Fruit fly (Drosophila melanogaster) whole organism, embryonic: ENCODE data around the gene Ugt35E1.

Experiments
- Atf6 ChIP-seq: fragments of 200-800 bp; sonication (Bioruptor generic); IDR thresholded peaks from 2 replicates; pipeline ENCODE4 v1.3.6; 2022; ENCODE audit warnings: missing biosample characterization, missing genetic modification characterization
- BEAF-32 ChIP-seq: fragments of 200-800 bp; sonication (Bioruptor generic); optimal IDR thresholded peaks from 3 replicates; lab custom pipeline; 2017; ENCODE audit warnings: missing biosample characterization, missing genetic modification characterization, mild to moderate bottlenecking, moderate library complexity, missing genetic modification reagents
- Blimp-1 ChIP-seq: fragments of 200-800 bp; sonication (Bioruptor generic); optimal IDR thresholded peaks from 3 replicates; lab custom pipeline; 2018; ENCODE audit warnings: missing biosample characterization, missing genetic modification characterization, mild to moderate bottlenecking, moderate library complexity, missing genetic modification reagents
- CG10321 ChIP-seq: fragments of 200-800 bp; sonication (Bioruptor generic); IDR thresholded peaks from 2 replicates; pipeline ENCODE4 v1.3.6; 2022; ENCODE audit warnings: missing biosample characterization, missing genetic modification characterization
- CG10462 ChIP-seq: fragments of 200-800 bp; sonication (Bioruptor generic); optimal IDR thresholded peaks from 2 replicates; lab custom pipeline; 2016; ENCODE audit warnings: missing biosample characterization, missing genetic modification characterization
- CG12071 ChIP-seq: fragments of 200-800 bp; sonication (Bioruptor generic); optimal IDR thresholded peaks from 3 replicates; lab custom pipeline; 2018; ENCODE audit warnings: missing biosample characterization, mild to moderate bottlenecking, missing genetic modification characterization
- CG14667 ChIP-seq: fragments of 200-800 bp; sonication (Bioruptor generic); IDR thresholded peaks from 2 replicates; pipeline ENCODE4 v1.3.6; 2022; ENCODE audit warnings: missing biosample characterization, missing genetic modification characterization
- CG14965 ChIP-seq: fragments of 200-800 bp; sonication (Bioruptor generic); optimal IDR thresholded peaks from 2 replicates; lab custom pipeline; 2016; ENCODE audit warnings: missing biosample characterization, missing genetic modification characterization, borderline replicate concordance
- CG15514 ChIP-seq: fragments of 200-800 bp; sonication (Bioruptor generic); optimal IDR thresholded peaks from 3 replicates; lab custom pipeline; 2017; ENCODE audit warnings: missing biosample characterization, missing genetic modification characterization, mild to moderate bottlenecking, moderate library complexity, missing genetic modification reagents
- CG16779 ChIP-seq: fragments of 200-800 bp; sonication (Bioruptor generic); IDR thresholded peaks from 2 replicates; pipeline ENCODE4 v1.3.6; 2022; ENCODE audit warnings: missing biosample characterization, missing genetic modification characterization
- CG1832 ChIP-seq: fragments of 200-800 bp; sonication (Bioruptor generic); optimal IDR thresholded peaks from 2 replicates; lab custom pipeline; 2017; ENCODE audit warnings: missing biosample characterization, mild to moderate bottlenecking, missing genetic modification characterization, inconsistent platforms
- CG18476 ChIP-seq: fragments of 200-800 bp; sonication (Bioruptor generic); optimal IDR thresholded peaks from 2 replicates; lab custom pipeline; 2016; ENCODE audit warnings: missing biosample characterization, mild to moderate bottlenecking, missing genetic modification characterization
- CG18764 ChIP-seq: fragments of 200-800 bp; sonication (Bioruptor generic); optimal IDR thresholded peaks from 3 replicates; lab custom pipeline; 2016; ENCODE audit warnings: missing biosample characterization, missing genetic modification characterization
- CG31365 ChIP-seq: fragments of 200-800 bp; sonication (Bioruptor generic); optimal IDR thresholded peaks from 2 replicates; lab custom pipeline; 2018; ENCODE audit warnings: missing biosample characterization, mild to moderate bottlenecking, missing genetic modification characterization
- CG32532 ChIP-seq: fragments of 200-800 bp; sonication (Bioruptor generic); IDR thresholded peaks from 2 replicates; pipeline ENCODE4 v1.3.6; 2022; ENCODE audit warnings: missing biosample characterization, missing genetic modification characterization
- CG4328 ChIP-seq: fragments of 200-800 bp; sonication (Bioruptor generic); optimal IDR thresholded peaks from 3 replicates; lab custom pipeline; 2017; ENCODE audit warnings: missing biosample characterization, missing genetic modification reagents, missing genetic modification characterization
- CG6689 ChIP-seq: fragments of 200-800 bp; sonication (Bioruptor generic); IDR thresholded peaks from 2 replicates; pipeline ENCODE4 v1.3.6; 2022; ENCODE audit warnings: missing biosample characterization, missing genetic modification characterization
- CG7357 ChIP-seq: fragments of 200-800 bp; sonication (Bioruptor generic); IDR thresholded peaks from 3 replicates; pipeline ENCODE4 v1.3.6; 2022; ENCODE audit warnings: missing biosample characterization, missing genetic modification characterization
- CG7963 ChIP-seq: fragments of 200-800 bp; sonication (Bioruptor generic); IDR thresholded peaks from 3 replicates; pipeline ENCODE4 v1.3.6; 2022; ENCODE audit warnings: missing biosample characterization, missing genetic modification characterization; ENCODE audit not compliant: partially characterized antibody
- CG7987 ChIP-seq: fragments of 200-800 bp; sonication (Bioruptor generic); optimal IDR thresholded peaks from 2 replicates; lab custom pipeline; 2018; ENCODE audit warnings: missing biosample characterization, mild to moderate bottlenecking, missing genetic modification characterization, moderate library complexity
- CG8359 ChIP-seq: fragments of 200-800 bp; sonication (Bioruptor generic); optimal IDR thresholded peaks from 2 replicates; lab custom pipeline; 2017; ENCODE audit warnings: missing biosample characterization, mild to moderate bottlenecking, missing genetic modification characterization, borderline replicate concordance
- CG9215 ChIP-seq: fragments of 200-800 bp; sonication (Bioruptor generic); IDR thresholded peaks from 2 replicates; pipeline ENCODE4 v1.3.6; 2022; ENCODE audit warnings: missing biosample characterization, missing genetic modification characterization
- CkIIα-i1 ChIP-seq: fragments of 200-800 bp; sonication (Bioruptor generic); IDR thresholded peaks from 2 replicates; pipeline ENCODE4 v1.3.6; 2022; ENCODE audit warnings: missing biosample characterization, missing genetic modification characterization
- Deaf1 ChIP-seq: fragments of 200-800 bp; optimal IDR thresholded peaks from 3 replicates; lab custom pipeline; 2019; ENCODE audit warnings: missing biosample characterization, mild to moderate bottlenecking, missing genetic modification characterization, moderate library complexity
- Dp ChIP-seq: fragments of 200-800 bp; sonication (Bioruptor generic); optimal IDR thresholded peaks from 2 replicates; lab custom pipeline; 2018; ENCODE audit warnings: missing biosample characterization, mild to moderate bottlenecking, missing genetic modification characterization, moderate library complexity
- Hmr ChIP-seq: fragments of 200-800 bp; sonication (Bioruptor generic); optimal IDR thresholded peaks from 3 replicates; lab custom pipeline; 2017; ENCODE audit warnings: mild to moderate bottlenecking, missing biosample characterization, missing genetic modification reagents, missing genetic modification characterization
- Lpt ChIP-seq: fragments of >200 bp; optimal IDR thresholded peaks from 2 replicates; lab custom pipeline; 2018; ENCODE audit warnings: missing biosample characterization, missing genetic modification characterization
- MBD-R2 ChIP-seq: fragments of 200-800 bp; sonication (Bioruptor generic); IDR thresholded peaks from 2 replicates; pipeline ENCODE4 v1.3.6; 2022; ENCODE audit warnings: missing biosample characterization, missing genetic modification characterization
- Mes4 ChIP-seq: fragments of 200-800 bp; sonication (Bioruptor generic); optimal IDR thresholded peaks from 2 replicates; lab custom pipeline; 2016; ENCODE audit warnings: missing biosample characterization, missing genetic modification characterization
- Nf-YA ChIP-seq: fragments of 200-800 bp; sonication (Bioruptor generic); IDR thresholded peaks from 2 replicates; pipeline ENCODE4 v1.3.6; 2022; ENCODE audit warnings: missing biosample characterization, missing genetic modification characterization
- Pdp1 ChIP-seq, 2 experiments: fragments of 200-800 bp; sonication (Bioruptor generic); optimal IDR thresholded peaks; 3 replicates each; lab custom pipeline; 2016; ENCODE audit warnings: missing biosample characterization in 2 of 2, missing genetic modification characterization in 2 of 2, mild to moderate bottlenecking in 1 of 2, moderate library complexity in 1 of 2
- Poxn ChIP-seq: fragments of 200-800 bp; sonication (Bioruptor generic); IDR thresholded peaks from 2 replicates; pipeline ENCODE4 v1.3.6; 2022; ENCODE audit warnings: missing biosample characterization, missing genetic modification characterization
- TFAM ChIP-seq: fragments of 200-800 bp; sonication (Bioruptor generic); optimal IDR thresholded peaks from 2 replicates; lab custom pipeline; 2017; ENCODE audit warnings: missing biosample characterization, missing genetic modification characterization, inconsistent platforms
- Tbp ChIP-seq: fragments of >200 bp; optimal IDR thresholded peaks from 2 replicates; lab custom pipeline; 2018; ENCODE audit warnings: missing biosample characterization, missing genetic modification characterization
- ab ChIP-seq: fragments of 200-800 bp; sonication (Bioruptor generic); optimal IDR thresholded peaks from 2 replicates; lab custom pipeline; 2016; ENCODE audit warnings: missing biosample characterization, missing genetic modification characterization
- cad ChIP-seq: fragments of >200 bp; optimal IDR thresholded peaks from 2 replicates; lab custom pipeline; 2017; ENCODE audit warnings: missing biosample characterization, missing genetic modification characterization
- cas ChIP-seq: fragments of 200-800 bp; sonication (Bioruptor generic); IDR thresholded peaks from 2 replicates; pipeline ENCODE4 v1.3.6; 2022; ENCODE audit warnings: missing biosample characterization, missing genetic modification characterization
- ci ChIP-seq: fragments of 200-800 bp; sonication (Bioruptor generic); IDR thresholded peaks from 3 replicates; pipeline ENCODE4 v1.3.6; 2022; ENCODE audit warnings: missing biosample characterization, missing genetic modification characterization
- ems ChIP-seq: fragments of 200-800 bp; sonication (Bioruptor generic); optimal IDR thresholded peaks from 3 replicates; lab custom pipeline; 2016; ENCODE audit warnings: missing biosample characterization, missing genetic modification characterization
- esg ChIP-seq: fragments of 200-800 bp; sonication (Bioruptor generic); conservative IDR thresholded peaks from 2 replicates; pipeline ENCODE4 v1.3.6; 2022; ENCODE audit warnings: missing biosample characterization, missing genetic modification characterization
- grau ChIP-seq: fragments of 200-800 bp; optimal IDR thresholded peaks from 3 replicates; lab custom pipeline; 2019; ENCODE audit warnings: missing biosample characterization, mild to moderate bottlenecking, missing genetic modification characterization, moderate library complexity
- gt ChIP-seq: fragments of 200-800 bp; sonication (Bioruptor generic); IDR thresholded peaks from 2 replicates; pipeline ENCODE4 v1.3.6; 2022; ENCODE audit warnings: missing biosample characterization, missing genetic modification characterization
- jumu ChIP-seq: fragments of 200-800 bp; sonication (Bioruptor generic); optimal IDR thresholded peaks from 3 replicates; lab custom pipeline; 2016; ENCODE audit warnings: missing biosample characterization, missing genetic modification characterization
- mirr ChIP-seq: fragments of 200-800 bp; sonication (Bioruptor generic); optimal IDR thresholded peaks from 3 replicates; lab custom pipeline; 2018; ENCODE audit warnings: missing biosample characterization, mild to moderate bottlenecking, missing genetic modification characterization
- odd ChIP-seq: fragments of 200-800 bp; sonication (Bioruptor generic); optimal IDR thresholded peaks from 2 replicates; lab custom pipeline; 2017; ENCODE audit warnings: missing biosample characterization, mild to moderate bottlenecking, missing genetic modification characterization
- pho ChIP-seq: fragments of 200-800 bp; sonication (Bioruptor generic); optimal IDR thresholded peaks from 2 replicates; lab custom pipeline; 2016; ENCODE audit warnings: missing biosample characterization, missing genetic modification characterization
- row ChIP-seq: fragments of 200-800 bp; sonication (Bioruptor generic); IDR thresholded peaks from 3 replicates; pipeline ENCODE4 v1.3.6; 2022; ENCODE audit warnings: missing biosample characterization, missing genetic modification characterization
- sens-2 ChIP-seq: fragments of 200-800 bp; sonication (Bioruptor generic); IDR thresholded peaks from 2 replicates; pipeline ENCODE4 v1.3.6; 2022; ENCODE audit warnings: missing biosample characterization, missing genetic modification characterization
- trem ChIP-seq: fragments of 200-800 bp; optimal IDR thresholded peaks from 3 replicates; lab custom pipeline; 2019; ENCODE audit warnings: missing biosample characterization, mild to moderate bottlenecking, missing genetic modification characterization, moderate library complexity
- tx ChIP-seq: fragments of 200-800 bp; sonication (Bioruptor generic); optimal IDR thresholded peaks from 2 replicates; lab custom pipeline; 2016; ENCODE audit warnings: missing biosample characterization, missing genetic modification characterization
- wek ChIP-seq: fragments of 200-800 bp; sonication (Bioruptor generic); optimal IDR thresholded peaks from 3 replicates; lab custom pipeline; 2018; ENCODE audit warnings: missing biosample characterization, mild to moderate bottlenecking, missing genetic modification characterization, moderate library complexity
- zen ChIP-seq: fragments of 200-800 bp; sonication (Bioruptor generic); optimal IDR thresholded peaks from 3 replicates; lab custom pipeline; 2018; ENCODE audit warnings: missing biosample characterization, mild to moderate bottlenecking, missing genetic modification characterization, moderate library complexity

Gene Ugt35E1

dm6 chr3R:11198062-11198472, 32.2 kb upstream of the Ugt35E1 start (continued):
- TF ChIP-seq CG18764 (GFP tag; lab: Kevin White, UChicago) (no peak), zen (tag; lab: Kevin White, UChicago) (no peak), Atf6 (GFP tag; lab: Robert Waterston, UW) (no peak), CG12071 (peak; percentile 50), BEAF-32 (GFP tag; lab: Kevin White, UChicago) (no peak), wek (GFP tag; lab: Kevin White, UChicago) (no peak), ab (GFP tag; lab: Kevin White, UChicago) (no peak), odd (no peak), CG14965 (GFP tag; lab: Kevin White, UChicago) (no peak), Deaf1 (tag; lab: Kevin White, UChicago) (no peak), jumu (no peak), CG14667 (GFP tag; lab: Robert Waterston, UW) (no peak), CG7357 (no peak), ci (peak; percentile 60; the same call in 2 of the 3 replicates), CG16779 (GFP tag; lab: Robert Waterston, UW) (0 out of 2 replicates have a peak, but pooled peaks have one; percentile 14), CG7987 (GFP tag; lab: Kevin White, UChicago) (peak; percentile 23), tx (GFP tag; lab: Kevin White, UChicago) (no peak), Poxn (GFP tag; lab: Robert Waterston, UW) (no peak), CkIIα-i1 (GFP tag; lab: Robert Waterston, UW) (no peak), MBD-R2 (GFP tag; lab: Robert Waterston, UW) (peak; percentile 21; the same call in 1 of the 2 replicates), Blimp-1 (peak; percentile 15), cad (GFP tag; lab: Kevin White, UChicago) (no peak), ems (no peak), Lpt (no peak), Mes4 (GFP tag; lab: Kevin White, UChicago) (no peak), Pdp1 (GFP tag; optimal IDR thresholded peaks at IDR 0.05; lab: Kevin White, UChicago) (peak in 1 of 2 experiments; percentile 92), gt (GFP tag; lab: Robert Waterston, UW) (no peak), sens-2 (GFP tag; lab: Robert Waterston, UW) (no peak), CG10321 (GFP tag; lab: Robert Waterston, UW) (peak; percentile 84), CG15514 (peak; percentile 11), TFAM (GFP tag; lab: Kevin White, UChicago) (no peak), CG7963 (no peak), CG10462 (GFP tag; lab: Kevin White, UChicago) (no peak), CG9215 (GFP tag; lab: Robert Waterston, UW) (no peak), pho (GFP tag; lab: Kevin White, UChicago) (no peak), Nf-YA (GFP tag; lab: Robert Waterston, UW) (no peak), CG4328 (GFP tag; lab: Kevin White, UChicago) (no peak), Tbp (GFP tag; lab: Kevin White, UChicago) (no peak), CG18476 (GFP tag; lab: Kevin White, UChicago) (no peak), CG32532 (peak; percentile 54), mirr (GFP tag; lab: Kevin White, UChicago) (peak; percentile 31), grau (tag; lab: Kevin White, UChicago) (peak; percentile 15), Hmr (GFP tag; lab: Kevin White, UChicago) (peak; percentile 17), CG8359 (GFP tag; lab: Kevin White, UChicago) (no peak), trem (tag; lab: Kevin White, UChicago) (no peak), esg (GFP tag; lab: Robert Waterston, UW) (no peak), CG1832 (GFP tag; lab: Kevin White, UChicago) (peak; percentile 76), cas (GFP tag; lab: Robert Waterston, UW) (no peak), CG6689 (GFP tag; lab: Robert Waterston, UW) (no peak), row (GFP tag; lab: Robert Waterston, UW) (peak; percentile 70), Dp (no peak), CG31365 (tag; lab: Kevin White, UChicago) (no peak)
